Worm (Caenorhabditis elegans) whole organism, L2 larva: Measurements from ENCODE around the gene hst-3.2.
A peak's percentile ranks its signal among the peaks of the same experiment; 100 is the strongest.

ENCODE experiments used
- C34F6.9 ChIP-seq: fragments of 150-350 bp; optimal IDR thresholded peaks from 2 replicates; lab custom pipeline; 2014; ENCODE audit warnings: missing biosample characterization, missing genetic modification characterization
- F13H6.1 ChIP-seq: sonication (generic microtip); optimal IDR thresholded peaks from 2 replicates; lab custom pipeline; 2016; ENCODE audit warnings: missing genetic modification characterization, missing compliant biosample characterization
- ZK546.5 ChIP-seq: sonication (generic microtip); optimal IDR thresholded peaks from 2 replicates; lab custom pipeline; 2017; ENCODE audit warnings: missing biosample characterization, missing genetic modification characterization
- ama-1 ChIP-seq: fragments of 150-350 bp; optimal IDR thresholded peaks from 2 replicates; lab custom pipeline; 2018; ENCODE audit warnings: inconsistent platforms
- blmp-1 ChIP-seq: sonication (generic microtip); optimal IDR thresholded peaks from 2 replicates; lab custom pipeline; 2017; ENCODE audit warnings: missing genetic modification characterization, mild to moderate bottlenecking, missing compliant biosample characterization, antibody characterized with exemption, moderate library complexity; ENCODE audit not compliant: insufficient read depth
- ceh-16 ChIP-seq: fragments of 150-350 bp; optimal IDR thresholded peaks from 2 replicates; lab custom pipeline; 2014; ENCODE audit warnings: missing biosample characterization, missing genetic modification characterization
- crh-2 ChIP-seq: sonication (generic microtip); optimal IDR thresholded peaks from 2 replicates; lab custom pipeline; 2017; ENCODE audit warnings: missing biosample characterization, missing genetic modification characterization
- dmd-4 ChIP-seq: sonication (generic microtip); optimal IDR thresholded peaks from 2 replicates; lab custom pipeline; 2017; ENCODE audit warnings: missing biosample characterization, missing genetic modification characterization
- elt-1 ChIP-seq: fragments of 150-350 bp; optimal IDR thresholded peaks from 2 replicates; lab custom pipeline; 2014; ENCODE audit warnings: missing biosample characterization, missing genetic modification characterization
- elt-3 ChIP-seq: sonication (generic microtip); optimal IDR thresholded peaks from 2 replicates; lab custom pipeline; 2017; ENCODE audit warnings: missing biosample characterization, missing genetic modification characterization
- fos-1 ChIP-seq: fragments of 150-350 bp; optimal IDR thresholded peaks from 2 replicates; lab custom pipeline; 2014; ENCODE audit warnings: missing biosample characterization, missing genetic modification characterization
- lin-11 ChIP-seq: fragments of 150-350 bp; sonication (generic microtip); optimal IDR thresholded peaks from 2 replicates; lab custom pipeline; 2014; ENCODE audit warnings: missing biosample characterization, missing genetic modification characterization, inconsistent platforms, mixed read lengths
- lin-13 ChIP-seq: fragments of 150-350 bp; optimal IDR thresholded peaks from 2 replicates; lab custom pipeline; 2014; ENCODE audit warnings: missing biosample characterization, missing genetic modification reagents, missing genetic modification characterization
- lsy-2 ChIP-seq, 2 experiments: fragments of 150-350 bp in 1 of 2; sonication (generic microtip) in 1 of 2; optimal IDR thresholded peaks; 2 replicates each; lab custom pipeline; 2014 to 2017; ENCODE audit warnings: missing biosample characterization in 2 of 2, missing genetic modification characterization in 2 of 2
- mab-5 ChIP-seq: fragments of 150-350 bp; optimal IDR thresholded peaks from 2 replicates; lab custom pipeline; 2014; ENCODE audit warnings: missing biosample characterization, missing genetic modification characterization
- mbf-1 ChIP-seq: sonication (generic microtip); optimal IDR thresholded peaks from 2 replicates; lab custom pipeline; 2017; ENCODE audit warnings: missing biosample characterization, missing genetic modification characterization
- mdl-1 ChIP-seq, 2 experiments: fragments of 150-350 bp in 1 of 2; sonication (generic microtip) in 1 of 2; optimal IDR thresholded peaks; 2 replicates each; lab custom pipeline; 2017; ENCODE audit warnings: missing biosample characterization in 2 of 2, missing genetic modification characterization in 2 of 2
- nhr-12 ChIP-seq: fragments of 150-350 bp; optimal IDR thresholded peaks from 2 replicates; lab custom pipeline; 2014; ENCODE audit warnings: missing biosample characterization, missing genetic modification characterization
- nhr-129 ChIP-seq: fragments of 150-350 bp; optimal IDR thresholded peaks from 2 replicates; lab custom pipeline; 2014; ENCODE audit warnings: missing biosample characterization, missing genetic modification characterization
- nhr-21 ChIP-seq: fragments of 150-350 bp; optimal IDR thresholded peaks from 2 replicates; lab custom pipeline; 2014; ENCODE audit warnings: missing biosample characterization, missing genetic modification characterization
- nhr-25 ChIP-seq: fragments of 150-350 bp; sonication (generic microtip); optimal IDR thresholded peaks from 3 replicates; lab custom pipeline; 2014; ENCODE audit warnings: missing biosample characterization, missing genetic modification characterization
- peb-1 ChIP-seq: fragments of 150-350 bp; optimal IDR thresholded peaks from 2 replicates; lab custom pipeline; 2014; ENCODE audit warnings: missing biosample characterization, missing genetic modification characterization
- sem-4 ChIP-seq: fragments of 150-350 bp; optimal IDR thresholded peaks from 2 replicates; lab custom pipeline; 2014; ENCODE audit warnings: missing biosample characterization, missing genetic modification reagents, missing genetic modification characterization
- sma-9 ChIP-seq, 2 experiments: fragments of 150-350 bp in 1 of 2; sonication (generic microtip) in 1 of 2; optimal IDR thresholded peaks; 2 replicates each; lab custom pipeline; 2014 to 2016; ENCODE audit warnings: missing genetic modification characterization in 2 of 2, mild to moderate bottlenecking in 1 of 2, missing biosample characterization in 1 of 2, missing compliant biosample characterization in 1 of 2, missing genetic modification reagents in 1 of 2, moderate library complexity in 1 of 2
- unc-55 ChIP-seq: fragments of 150-350 bp; sonication (generic microtip); optimal IDR thresholded peaks from 3 replicates; lab custom pipeline; 2014; ENCODE audit warnings: missing biosample characterization, missing genetic modification reagents, missing genetic modification characterization
- zag-1 ChIP-seq: fragments of 150-350 bp; optimal IDR thresholded peaks from 2 replicates; lab custom pipeline; 2014; ENCODE audit warnings: missing biosample characterization, missing genetic modification characterization
- ztf-1 ChIP-seq: fragments of 200-800 bp; sonication (Bioruptor generic); conservative IDR thresholded peaks from 2 replicates; pipeline ENCODE4 v1.3.6; 2022; ENCODE audit warnings: missing genetic modification characterization, missing compliant biosample characterization
- ztf-11 ChIP-seq: sonication (generic microtip); optimal IDR thresholded peaks from 2 replicates; lab custom pipeline; 2017; ENCODE audit warnings: missing biosample characterization, missing genetic modification characterization
- ztf-4 ChIP-seq: fragments of 150-350 bp; optimal IDR thresholded peaks from 2 replicates; lab custom pipeline; 2014; ENCODE audit warnings: missing biosample characterization, missing genetic modification characterization

Gene hst-3.2

DNA sequence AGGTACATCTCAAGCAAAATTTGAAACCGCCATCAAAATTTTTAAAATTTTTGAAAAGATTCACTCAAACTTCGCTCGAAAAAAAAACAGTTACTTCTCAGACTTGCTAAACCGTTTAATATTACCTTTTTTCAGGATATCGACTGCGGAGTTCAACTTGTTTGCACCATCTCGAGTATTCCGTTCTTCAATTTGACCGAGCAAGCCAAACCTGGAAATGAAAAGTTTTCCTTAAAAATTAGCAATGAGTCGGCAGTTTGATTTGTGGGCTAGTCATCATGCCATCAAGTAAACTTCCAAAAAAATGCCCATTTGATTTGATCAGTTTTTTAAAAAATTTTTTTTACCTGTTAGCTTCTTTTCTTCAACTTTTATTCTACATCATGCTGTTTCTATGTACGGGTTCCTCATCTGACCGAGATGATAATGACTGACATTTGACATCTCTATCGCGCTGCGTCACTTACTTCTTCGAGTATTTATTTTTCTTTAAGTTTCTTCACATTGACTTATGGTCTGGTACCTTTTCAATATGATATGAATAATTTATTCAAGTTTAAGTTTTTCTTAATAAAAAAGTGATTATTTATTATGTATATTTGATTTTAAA lies 33.6 kb downstream of the hst-3.2 start:
- TF ChIP-seq ztf-4 (tag; lab: Kevin White, UChicago) = no peak
- no peak for TF ChIP-seq mab-5 (tag; lab: Kevin White, UChicago)
- TF ChIP-seq fos-1 (tag; lab: Kevin White, UChicago) = no peak
- peak; percentile 22 for TF ChIP-seq nhr-21 (tag; lab: Kevin White, UChicago)
- no peak for TF ChIP-seq lin-11 (tag; lab: Kevin White, UChicago)
- no peak for TF ChIP-seq lin-13 (GFP tag; lab: Kevin White, UChicago)
- TF ChIP-seq nhr-12 (tag; lab: Kevin White, UChicago) = no peak
- no peak for TF ChIP-seq mbf-1
- TF ChIP-seq ZK546.5 (tag; lab: Kevin White, UChicago) = no peak
- peak; percentile 45 for TF ChIP-seq ama-1
- no peak for TF ChIP-seq peb-1 (tag; lab: Kevin White, UChicago)
- no peak for TF ChIP-seq F13H6.1 (tag; lab: Kevin White, UChicago)
- no peak for TF ChIP-seq sma-9 (GFP tag; optimal IDR thresholded peaks at IDR 0.05; lab: Kevin White, UChicago)
- TF ChIP-seq sma-9 (tag; optimal IDR thresholded peaks at IDR 0.05; lab: Kevin White, UChicago) = no peak
- TF ChIP-seq ceh-16 (tag; lab: Kevin White, UChicago) = no peak
- peak in 1 of 2 experiments; percentile 34 for TF ChIP-seq lsy-2 (tag; optimal IDR thresholded peaks at IDR 0.05; lab: Kevin White, UChicago)

- no peak for TF ChIP-seq lin-11 (tag; lab: Kevin White, UChicago)
- TF ChIP-seq zag-1 (tag; lab: Kevin White, UChicago) = peak; percentile 19
- peak; percentile 4 for TF ChIP-seq fos-1 (tag; lab: Kevin White, UChicago)
- TF ChIP-seq ztf-11 (tag; lab: Kevin White, UChicago) = no peak
- peak; percentile 27 for TF ChIP-seq F13H6.1 (tag; lab: Kevin White, UChicago)
- TF ChIP-seq mab-5 (tag; lab: Kevin White, UChicago) = peak; percentile 56
- TF ChIP-seq unc-55 = peak; percentile 43
- no peak for TF ChIP-seq lsy-2 (tag; optimal IDR thresholded peaks at IDR 0.05; lab: Kevin White, UChicago)
- peak; percentile 18 for TF ChIP-seq C34F6.9 (tag; lab: Kevin White, UChicago)
- TF ChIP-seq nhr-129 (tag; lab: Kevin White, UChicago) = peak; percentile 23
- no peak for TF ChIP-seq ZK546.5 (tag; lab: Kevin White, UChicago)
- TF ChIP-seq dmd-4 (tag; lab: Kevin White, UChicago) = no peak
These were observed 38.4 kb downstream of the hst-3.2 start, which contains the start of gene vang-1 for ce11 chrX:2885318-2885908. Gene vang-1, plus strand, starts transcription at chrX:2885858.

DNA sequence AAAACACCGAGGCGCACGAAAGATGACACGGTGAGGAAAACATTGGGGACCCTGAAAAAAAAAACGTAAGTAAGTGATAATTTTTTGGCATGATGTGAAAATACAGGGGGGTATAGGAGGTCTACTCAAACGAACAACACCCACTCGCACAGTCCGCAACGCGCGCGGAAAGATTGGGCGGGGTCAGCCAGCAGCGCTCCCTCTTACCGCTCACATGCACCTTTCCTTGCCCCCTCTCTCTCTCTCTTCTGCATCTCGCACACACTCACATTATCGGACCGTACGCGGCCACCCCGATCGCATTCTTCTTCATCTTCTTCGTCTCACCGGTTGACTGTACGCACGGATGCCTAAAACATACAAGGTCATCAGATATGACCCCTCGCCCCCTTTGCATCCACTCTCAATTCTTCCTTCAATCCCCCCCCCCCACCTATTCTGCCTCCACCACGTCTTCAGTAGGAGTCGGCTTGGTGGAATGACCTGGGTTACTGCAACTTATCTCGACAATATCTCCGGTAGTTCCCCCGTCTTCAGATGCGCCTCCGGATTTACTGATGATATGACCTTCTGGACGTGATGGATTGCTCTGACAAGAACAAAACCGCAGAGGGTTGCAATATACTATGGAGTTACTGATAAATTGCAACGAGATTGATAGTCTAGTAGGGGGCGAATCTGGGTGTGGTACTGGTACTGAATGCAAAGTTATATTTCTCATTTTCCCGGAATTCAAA lies 44.1 kb downstream of the hst-3.2 start, which contains the start of gene F53B3.5:
TSS of gene F53B3.5 (minus strand) at position 51 of the 737 bp plus-strand sequence.
- TF ChIP-seq nhr-25 (peak; percentile 36), elt-3 (tag; lab: Kevin White, UChicago) (no peak), unc-55 (no peak), fos-1 (tag; lab: Kevin White, UChicago) (peak; percentile 14), elt-1 (tag; lab: Kevin White, UChicago) (peak; percentile 65), ceh-16 (tag; lab: Kevin White, UChicago) (peak; percentile 81)
- TF ChIP-seq, all 48 proteins: peak for 4

DNA sequence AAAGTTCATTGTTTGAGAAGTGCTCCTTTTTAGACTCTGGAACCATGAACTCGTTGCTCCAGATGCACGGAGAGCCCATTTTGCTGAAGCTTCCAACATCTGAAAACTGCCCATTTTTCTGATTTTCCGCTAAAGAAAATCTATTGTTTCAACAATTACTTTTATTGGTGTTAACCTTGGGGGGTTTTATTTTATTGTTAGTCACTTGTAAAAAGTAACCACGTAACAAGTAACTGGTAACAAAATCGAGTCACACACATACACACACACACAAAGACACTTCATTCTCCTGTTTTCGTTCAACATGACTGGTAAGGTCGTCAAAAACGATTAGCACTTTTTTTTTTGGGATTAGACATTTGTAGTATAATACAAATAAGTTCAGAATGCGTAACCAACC lies 46.4 kb downstream of the hst-3.2 start:
- TF ChIP-seq sem-4 (tag; lab: Kevin White, UChicago) (no peak), nhr-25 (peak; percentile 3)
- TF ChIP-seq, all 48 proteins: peak for 1

- TF ChIP-seq sma-9 (GFP tag; optimal IDR thresholded peaks at IDR 0.05; lab: Kevin White, UChicago) (no peak), sma-9 (tag; optimal IDR thresholded peaks at IDR 0.05; lab: Kevin White, UChicago) (no peak), ztf-1 (no peak), blmp-1 (tag; lab: Kevin White, UChicago) (no peak), ama-1 (no peak), F13H6.1 (tag; lab: Kevin White, UChicago) (no peak), crh-2 (no peak), mdl-1 (tag; optimal IDR thresholded peaks at IDR 0.05; lab: Kevin White, UChicago) (no peak)
- TF ChIP-seq, all 48 proteins: peak for 0
These were observed 49.2 kb downstream of the hst-3.2 start for ce11 chrX:2874598-2874997.
